Worm (Caenorhabditis elegans): Measurements from ENCODE around the gene C44B11.6.

C44B11.6 gene

DNA sequence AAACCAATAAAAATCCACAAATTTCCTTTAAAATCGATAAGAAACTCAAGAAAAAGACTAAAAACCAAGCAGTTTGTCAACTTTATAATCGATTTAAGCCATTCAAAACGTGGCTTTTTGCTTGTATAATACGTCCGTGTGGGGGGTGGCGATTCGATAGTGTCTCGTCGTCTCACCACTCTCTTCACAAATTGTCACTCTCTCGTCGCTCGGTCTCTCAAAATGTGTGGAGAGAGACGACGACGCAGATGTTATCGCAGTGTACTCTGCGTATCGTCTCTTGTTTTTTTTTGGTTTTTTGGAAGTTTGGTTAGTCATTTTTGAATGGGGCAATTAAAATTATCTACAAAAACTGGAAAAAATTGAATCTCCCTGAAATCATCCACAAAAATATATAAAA lies 25.3 kb upstream of the C44B11.6 start:
- TF ChIP-seq nfya-1 (tag; optimal IDR thresholded peaks at IDR 0.05) (peak; percentile 14), tbx-2 (tag; optimal IDR thresholded peaks at IDR 0.05) (peak; percentile 2), eyg-1 (tag; optimal IDR thresholded peaks at IDR 0.05) (no peak), unc-55 (GFP tag; optimal IDR thresholded peaks at IDR 0.05) (no peak)

DNA sequence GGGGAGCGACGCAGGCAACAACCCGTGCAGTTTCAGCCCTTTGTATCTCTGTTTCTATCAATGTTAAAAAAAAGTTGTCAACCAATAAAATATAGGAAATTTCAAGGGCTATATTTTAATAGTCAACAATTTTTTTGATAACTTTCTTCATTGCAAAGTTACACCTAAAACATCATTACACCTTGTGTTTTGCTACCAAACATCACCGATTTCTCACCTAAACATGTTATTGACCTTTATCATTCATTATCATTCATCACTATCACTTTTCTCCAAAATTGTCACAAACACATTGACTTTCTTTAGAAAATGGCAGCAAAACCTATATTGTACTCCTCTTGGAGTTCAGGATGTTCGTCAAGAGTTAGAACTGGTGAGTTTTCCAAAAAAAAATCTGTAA lies 23.9 kb upstream of the C44B11.6 start, which contains the start of gene Y53G8B.1:
Gene Y53G8B.1 (plus strand): TSS at position 242 of the 400 bp plus-strand sequence.
- TF ChIP-seq elt-2 (tag; optimal IDR thresholded peaks at IDR 0.05) (peak; percentile 2), pros-1 (tag; optimal IDR thresholded peaks at IDR 0.05) (no peak), unc-42 (tag; optimal IDR thresholded peaks at IDR 0.05) (no peak), ahr-1 (tag; optimal IDR thresholded peaks at IDR 0.05) (no peak), ref-2 (tag; optimal IDR thresholded peaks at IDR 0.05) (no peak)

DNA sequence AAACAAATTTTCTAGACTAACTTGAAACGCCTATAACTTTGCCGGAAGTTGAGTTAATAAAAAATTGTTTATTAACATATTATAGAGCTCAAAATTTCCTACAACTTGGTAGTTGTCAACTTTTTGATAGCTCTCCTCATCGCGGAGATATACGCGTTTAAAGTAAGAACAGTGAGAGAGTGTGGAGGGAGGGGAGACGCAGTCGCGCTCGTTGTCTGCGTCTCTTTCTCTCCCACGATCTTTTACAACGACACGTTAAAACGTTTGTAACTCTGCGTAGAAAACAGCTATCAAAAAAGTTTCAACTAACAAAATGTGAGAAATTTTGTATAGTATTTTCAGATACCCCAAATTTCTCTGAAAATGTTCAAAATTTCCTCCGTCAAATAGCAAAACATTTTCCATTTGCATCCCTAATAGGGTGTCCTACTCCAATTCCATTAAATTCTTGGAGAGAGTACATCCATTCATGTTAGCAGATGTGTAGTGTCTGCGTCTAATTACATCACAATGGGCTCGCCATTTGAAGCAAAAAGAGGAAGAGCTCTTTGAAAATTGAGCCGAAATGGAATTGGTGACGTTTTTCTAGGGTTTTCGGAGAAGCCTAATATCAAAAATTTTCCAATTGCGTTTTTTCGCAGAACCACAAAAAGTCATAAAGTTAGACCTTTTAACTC lies 16.5 kb upstream of the C44B11.6 start:
- TF ChIP-seq ceh-31 (tag; optimal IDR thresholded peaks at IDR 0.05) (peak; percentile 48), unc-42 (tag; optimal IDR thresholded peaks at IDR 0.05) (peak; percentile 93), unc-55 (GFP tag; optimal IDR thresholded peaks at IDR 0.05) (no peak)

DNA sequence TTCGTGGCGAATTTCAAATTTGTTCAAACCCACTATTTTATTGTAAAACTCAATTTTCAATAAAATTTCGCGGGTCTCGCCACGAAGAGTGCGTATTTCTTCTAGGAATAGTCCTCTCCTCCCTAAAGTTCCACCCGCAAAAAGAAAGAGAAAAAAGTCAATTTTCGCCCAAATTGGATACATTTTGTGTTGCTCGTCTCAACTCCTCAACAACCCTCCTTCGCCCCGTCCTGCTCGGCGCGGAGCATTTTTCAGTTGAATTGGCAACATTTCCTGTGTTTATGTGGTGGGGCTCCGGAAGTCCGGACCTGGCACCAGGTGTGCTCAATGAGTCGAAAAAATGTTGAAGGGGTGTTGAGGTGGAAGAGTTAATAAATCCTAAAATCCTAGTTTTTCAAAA lies 14.9 kb upstream of the C44B11.6 start:
- no peak for TF ChIP-seq ceh-18 (tag; optimal IDR thresholded peaks at IDR 0.05)
- TF ChIP-seq unc-42 (tag; optimal IDR thresholded peaks at IDR 0.05), result peak; percentile 52

DNA sequence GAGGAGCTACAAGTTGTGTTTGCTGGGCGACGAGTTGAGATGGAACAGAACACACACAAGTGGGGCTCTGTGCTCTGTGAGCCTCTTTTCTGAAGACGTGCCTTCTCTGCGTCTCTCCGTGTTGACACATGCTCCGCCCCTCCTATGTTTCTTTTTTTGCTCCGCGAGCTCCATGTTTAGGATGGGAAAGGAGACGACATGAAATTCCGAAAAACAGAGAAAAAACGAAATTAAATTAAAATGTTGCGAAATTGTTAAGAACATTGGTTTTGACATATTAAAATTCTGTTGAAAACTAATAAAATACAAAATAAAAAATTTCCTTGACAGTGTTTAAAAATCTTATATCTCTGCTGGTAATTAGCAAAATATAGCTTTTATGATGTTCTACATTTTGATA lies 13.8 kb upstream of the C44B11.6 start, which contains the start of gene mec-12:
Gene mec-12 (minus strand): TSS at position 91 of the 400 bp plus-strand sequence.
- TF ChIP-seq rnt-1 (tag; optimal IDR thresholded peaks at IDR 0.05) (no peak), unc-42 (tag; optimal IDR thresholded peaks at IDR 0.05) (peak; percentile 81)

DNA sequence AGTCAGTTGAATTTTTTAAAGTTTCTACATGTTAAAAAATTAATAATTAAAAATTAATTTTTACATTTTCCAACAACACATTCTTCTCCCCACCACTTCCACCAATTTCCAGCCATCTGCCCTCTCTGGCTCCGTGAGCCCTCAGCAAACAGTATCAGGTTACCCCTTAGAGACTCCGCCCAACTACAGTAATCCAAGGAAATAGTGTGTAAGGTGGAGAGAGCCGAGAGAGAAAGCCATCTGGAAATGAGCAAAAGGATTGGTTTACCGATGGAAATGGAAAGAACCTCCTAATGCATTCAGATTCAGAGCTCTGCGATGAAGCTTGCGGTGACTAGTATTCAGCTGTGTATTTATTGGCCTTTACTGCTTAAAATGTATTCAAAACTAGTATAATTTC lies 12.7 kb upstream of the C44B11.6 start:
- TF ChIP-seq C08G9.2 (tag; optimal IDR thresholded peaks at IDR 0.05) (no peak), ceh-34 (tag; optimal IDR thresholded peaks at IDR 0.05) (peak; percentile 99), fkh-10 (GFP tag; optimal IDR thresholded peaks at IDR 0.05) (no peak), ceh-19 (GFP tag; optimal IDR thresholded peaks at IDR 0.05) (peak; percentile 76)

DNA sequence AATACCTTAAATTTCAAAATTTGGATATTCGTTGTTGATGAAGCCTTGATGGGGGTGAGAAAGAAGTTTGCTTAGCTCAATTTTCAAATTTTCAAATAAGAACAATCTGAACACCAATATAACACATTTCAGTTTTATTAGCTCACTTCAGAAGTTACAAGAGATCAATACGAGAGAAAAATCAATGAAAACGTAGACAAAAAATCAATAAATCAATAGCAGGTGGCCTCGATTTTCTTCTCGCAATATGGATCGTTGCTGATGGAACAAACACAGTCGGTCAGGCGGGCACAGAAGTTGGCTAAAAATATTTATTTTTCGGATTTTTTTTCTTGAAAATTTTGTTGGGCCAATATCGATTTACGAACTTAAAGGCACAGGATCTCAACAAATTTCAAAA lies 10.9 kb upstream of the C44B11.6 start:
- TF ChIP-seq fax-1 (tag; optimal IDR thresholded peaks at IDR 0.05) (no peak), hlh-13 (GFP tag; optimal IDR thresholded peaks at IDR 0.05) (no peak), npax-4 (tag; optimal IDR thresholded peaks at IDR 0.05) (no peak), ama-1 (optimal IDR thresholded peaks at IDR 0.05) (no peak), pag-3 (tag; optimal IDR thresholded peaks at IDR 0.05; ENCODE audit: borderline replicate concordance) (no peak), ceh-2 (tag; optimal IDR thresholded peaks at IDR 0.05) (no peak), hlh-30 (tag; optimal IDR thresholded peaks at IDR 0.05; ENCODE audit: insufficient read depth) (no peak), Y22D7AL.16 (tag; optimal IDR thresholded peaks at IDR 0.05) (no peak), unc-3 (GFP tag; conservative IDR thresholded peaks at IDR 0.05) (no peak), unc-3 (tag; optimal IDR thresholded peaks at IDR 0.05) (no peak), mec-3 (tag; optimal IDR thresholded peaks at IDR 0.05; ENCODE audit: borderline replicate concordance) (no peak), fkh-10 (GFP tag; optimal IDR thresholded peaks at IDR 0.05) (no peak), ceh-22 (tag; optimal IDR thresholded peaks at IDR 0.05) (no peak), tbx-7 (tag; optimal IDR thresholded peaks at IDR 0.05) (no peak), lin-11 (tag; optimal IDR thresholded peaks at IDR 0.05) (no peak), hlh-8 (tag; optimal IDR thresholded peaks at IDR 0.05) (no peak), ceh-45 (GFP tag; IDR thresholded peaks at IDR 0.05) (no peak)

Data from whole organism, late embryonic.